Fruit fly (Drosophila melanogaster): ENCODE data around the gene Tsp66E.
A peak's percentile ranks its signal among the peaks of the same experiment; 100 is the strongest.

The Tsp66E gene

dm6 chr3L:8953199-8953956 is 41.1 kb downstream of the Tsp66E start (continued):
- TF ChIP-seq Sox14 (GFP tag; optimal IDR thresholded peaks at IDR 0.05): peak; percentile 66
- peak; percentile 7 for TF ChIP-seq Smox (GFP tag; optimal IDR thresholded peaks at IDR 0.05)
- TF ChIP-seq CG8119 (GFP tag; IDR thresholded peaks at IDR 0.05): peak; percentile 68; the same call in 2 of the 3 replicates
- TF ChIP-seq dsx (GFP tag; optimal IDR thresholded peaks at IDR 0.05; ENCODE audit: poor library complexity, severe bottlenecking): peak; percentile 46
- peak; percentile 7 for TF ChIP-seq vri (GFP tag; optimal IDR thresholded peaks at IDR 0.05)
- TF ChIP-seq Lpt (GFP tag; optimal IDR thresholded peaks at IDR 0.05): peak; percentile 40
- TF ChIP-seq CG16779 (tag; optimal IDR thresholded peaks at IDR 0.05): peak; percentile 80
- peak; percentile 67 for TF ChIP-seq net (GFP tag; optimal IDR thresholded peaks at IDR 0.05)
- TF ChIP-seq CG15336 (GFP tag; IDR thresholded peaks at IDR 0.05): peak; percentile 72; the same call in 1 of the 2 replicates
- TF ChIP-seq lz (GFP tag; optimal IDR thresholded peaks at IDR 0.05): peak; percentile 65
- TF ChIP-seq fd85E (GFP tag; optimal IDR thresholded peaks at IDR 0.05): no peak
- peak; percentile 38 for TF ChIP-seq CG11762 (GFP tag; optimal IDR thresholded peaks at IDR 0.05; ENCODE audit: insufficient read depth)
- peak; percentile 68 for TF ChIP-seq dac (GFP tag; optimal IDR thresholded peaks at IDR 0.05)
- peak; percentile 3 for TF ChIP-seq CG34406 (GFP tag; optimal IDR thresholded peaks at IDR 0.05)
- no peak for TF ChIP-seq Hr38 (GFP tag; optimal IDR thresholded peaks at IDR 0.05)
- peak; percentile 30 for TF ChIP-seq cyc (GFP tag; optimal IDR thresholded peaks at IDR 0.05)
- TF ChIP-seq achi (GFP tag; optimal IDR thresholded peaks at IDR 0.05): peak; percentile 46
- TF ChIP-seq Hr4 (GFP tag; optimal IDR thresholded peaks at IDR 0.05): peak; percentile 78
- peak; percentile 76 for TF ChIP-seq Eip75B (GFP tag; optimal IDR thresholded peaks at IDR 0.05)
- TF ChIP-seq Met (GFP tag; optimal IDR thresholded peaks at IDR 0.05): peak; percentile 72
- peak; percentile 78 for TF ChIP-seq CG10631 (GFP tag; optimal IDR thresholded peaks at IDR 0.05)
- peak; percentile 35 for TF ChIP-seq Eip93F (GFP tag; optimal IDR thresholded peaks at IDR 0.05)
- TF ChIP-seq Ets21C (GFP tag; optimal IDR thresholded peaks at IDR 0.05): peak; percentile 41
- TF ChIP-seq CG3032 (tag; optimal IDR thresholded peaks at IDR 0.05): peak; percentile 71

- no peak for TF ChIP-seq Sox102F (GFP tag; optimal IDR thresholded peaks at IDR 0.05)
- peak; percentile 1 for TF ChIP-seq CG11762 (GFP tag; optimal IDR thresholded peaks at IDR 0.05; ENCODE audit: insufficient read depth)
- peak; percentile 69 for TF ChIP-seq Eip78C (GFP tag)
These were observed 41.8 kb downstream of the Tsp66E start, which contains the start of the genes CG43783 and orb2 for dm6 chr3L:8953962-8954647. Gene CG43783 (minus strand): TSS chr3L:8954272. Gene orb2 (minus strand): TSS chr3L:8954463.

dm6 chr3L:8954648-8955033 is 42.3 kb downstream of the Tsp66E start, which contains the start of gene GNBP3:
Gene GNBP3 (plus strand): TSS chr3L:8955021.
- TF ChIP-seq CG6163 (GFP tag; IDR thresholded peaks at IDR 0.05) (peak; percentile 97), achi (GFP tag; optimal IDR thresholded peaks at IDR 0.05) (peak; percentile 90), CG6854 (GFP tag; optimal IDR thresholded peaks at IDR 0.05) (peak; percentile 95), CG9139 (GFP tag; optimal IDR thresholded peaks at IDR 0.05) (peak; percentile 88), Eip78C (GFP tag) (peak; percentile 98), eg (GFP tag; IDR thresholded peaks at IDR 0.05) (peak; percentile 83), lz (GFP tag; optimal IDR thresholded peaks at IDR 0.05) (peak; percentile 95), Eip75B (GFP tag; optimal IDR thresholded peaks at IDR 0.05) (peak; percentile 91), Blimp-1 (GFP tag; optimal IDR thresholded peaks at IDR 0.05) (peak; percentile 86), CG34406 (GFP tag; optimal IDR thresholded peaks at IDR 0.05) (peak; percentile 93), Ets21C (GFP tag; optimal IDR thresholded peaks at IDR 0.05) (peak; percentile 84), CG11902 (GFP tag; optimal IDR thresholded peaks at IDR 0.05) (peak; percentile 81), CG11294 (GFP tag; IDR thresholded peaks at IDR 0.05) (no peak; the same call in 1 of the 2 replicates), CG8119 (GFP tag; IDR thresholded peaks at IDR 0.05) (peak; percentile 86), CG1621 (tag; optimal IDR thresholded peaks at IDR 0.05) (peak; percentile 87), acj6 (GFP tag; optimal IDR thresholded peaks at IDR 0.05) (peak; percentile 91), Met (GFP tag; optimal IDR thresholded peaks at IDR 0.05) (no peak), Eip93F (GFP tag; optimal IDR thresholded peaks at IDR 0.05) (peak; percentile 97), fkh (GFP tag; optimal IDR thresholded peaks at IDR 0.05) (peak; percentile 66), dac (GFP tag; optimal IDR thresholded peaks at IDR 0.05) (peak; percentile 75), CG31627 (GFP tag; optimal IDR thresholded peaks at IDR 0.05) (peak; percentile 89), CG10669 (GFP tag; optimal IDR thresholded peaks at IDR 0.05) (peak; percentile 89), CG6792 (GFP tag; optimal IDR thresholded peaks at IDR 0.05) (peak; percentile 93), fd59A (GFP tag; optimal IDR thresholded peaks at IDR 0.05) (peak; percentile 78), cyc (GFP tag; optimal IDR thresholded peaks at IDR 0.05) (peak; percentile 93), Sox102F (GFP tag; optimal IDR thresholded peaks at IDR 0.05) (peak; percentile 98), CG6808 (GFP tag; optimal IDR thresholded peaks at IDR 0.05) (peak; percentile 90), svp (GFP tag) (peak; percentile 94), CG7368 (GFP tag; optimal IDR thresholded peaks at IDR 0.05) (peak; percentile 88), CG8632 (GFP tag; optimal IDR thresholded peaks at IDR 0.05) (peak; percentile 89), CG16779 (tag; optimal IDR thresholded peaks at IDR 0.05) (peak; percentile 87)
